Fruit fly (Drosophila melanogaster) whole organism, embryonic: Measurements from ENCODE around the gene CG4586.

Source experiments
- Ada2b ChIP-seq: fragments of 200-800 bp; sonication (Bioruptor generic); IDR thresholded peaks from 2 replicates; pipeline ENCODE4 v1.3.6; 2022; ENCODE audit warnings: missing biosample characterization, missing genetic modification characterization
- Asciz ChIP-seq: fragments of 200-800 bp; sonication (Bioruptor generic); optimal IDR thresholded peaks from 2 replicates; lab custom pipeline; 2017; ENCODE audit warnings: missing biosample characterization, mild to moderate bottlenecking, missing genetic modification characterization, missing genetic modification reagents
- B-H2 ChIP-seq: fragments of 200-800 bp; sonication (Bioruptor generic); optimal IDR thresholded peaks from 2 replicates; lab custom pipeline; 2018; ENCODE audit warnings: missing biosample characterization, mild to moderate bottlenecking, missing genetic modification characterization
- BEAF-32 ChIP-seq: fragments of 200-800 bp; sonication (Bioruptor generic); optimal IDR thresholded peaks from 3 replicates; lab custom pipeline; 2017; ENCODE audit warnings: missing biosample characterization, missing genetic modification characterization, mild to moderate bottlenecking, moderate library complexity, missing genetic modification reagents
- CG10366 ChIP-seq: fragments of 200-800 bp; sonication (Bioruptor generic); IDR thresholded peaks from 2 replicates; pipeline ENCODE4 v1.3.6; 2022; ENCODE audit warnings: missing biosample characterization, missing genetic modification characterization
- CG10654 ChIP-seq: fragments of 200-800 bp; sonication (Bioruptor generic); optimal IDR thresholded peaks from 2 replicates; lab custom pipeline; 2016; ENCODE audit warnings: missing biosample characterization, missing genetic modification characterization
- CG10979 ChIP-seq: fragments of 200-800 bp; sonication (Bioruptor generic); optimal IDR thresholded peaks from 2 replicates; lab custom pipeline; 2018; ENCODE audit warnings: missing biosample characterization, mild to moderate bottlenecking, missing genetic modification characterization, moderate library complexity
- CG13123 ChIP-seq: fragments of 200-800 bp; sonication (Bioruptor generic); optimal IDR thresholded peaks from 2 replicates; lab custom pipeline; 2016; ENCODE audit warnings: missing biosample characterization, missing genetic modification characterization
- CG15269 ChIP-seq: fragments of 200-800 bp; sonication (Bioruptor generic); optimal IDR thresholded peaks from 2 replicates; lab custom pipeline; 2018; ENCODE audit warnings: missing biosample characterization, mild to moderate bottlenecking, missing genetic modification characterization, moderate library complexity
- CG1529 ChIP-seq: fragments of 200-800 bp; sonication (Bioruptor generic); optimal IDR thresholded peaks from 3 replicates; lab custom pipeline; 2018; ENCODE audit warnings: missing biosample characterization, missing genetic modification characterization
- CG18619 ChIP-seq: fragments of 200-800 bp; sonication (Bioruptor generic); optimal IDR thresholded peaks from 3 replicates; lab custom pipeline; 2017; ENCODE audit warnings: missing biosample characterization, mild to moderate bottlenecking, missing genetic modification characterization
- CG31365 ChIP-seq: fragments of 200-800 bp; sonication (Bioruptor generic); optimal IDR thresholded peaks from 2 replicates; lab custom pipeline; 2018; ENCODE audit warnings: missing biosample characterization, mild to moderate bottlenecking, missing genetic modification characterization
- CG3407 ChIP-seq: fragments of 200-800 bp; sonication (Bioruptor generic); optimal IDR thresholded peaks from 2 replicates; lab custom pipeline; 2018; ENCODE audit warnings: missing biosample characterization, mild to moderate bottlenecking, missing genetic modification characterization
- CG3995 ChIP-seq: fragments of 200-800 bp; sonication (Bioruptor generic); optimal IDR thresholded peaks from 3 replicates; lab custom pipeline; 2016; ENCODE audit warnings: missing biosample characterization, missing genetic modification characterization
- CG5245 ChIP-seq: fragments of 200-800 bp; sonication (Bioruptor generic); optimal IDR thresholded peaks from 3 replicates; lab custom pipeline; 2016; ENCODE audit warnings: missing biosample characterization, missing genetic modification characterization
- CkIIα-i1 ChIP-seq: fragments of 200-800 bp; sonication (Bioruptor generic); IDR thresholded peaks from 2 replicates; pipeline ENCODE4 v1.3.6; 2022; ENCODE audit warnings: missing biosample characterization, missing genetic modification characterization
- CoRest ChIP-seq: fragments of 200-800 bp; sonication (Bioruptor generic); optimal IDR thresholded peaks from 3 replicates; lab custom pipeline; 2018; ENCODE audit warnings: missing biosample characterization, mild to moderate bottlenecking, missing genetic modification characterization, moderate library complexity
- CrebB ChIP-seq: fragments of 200-800 bp; sonication (Bioruptor generic); optimal IDR thresholded peaks from 3 replicates; lab custom pipeline; 2018; ENCODE audit warnings: missing biosample characterization, mild to moderate bottlenecking, missing genetic modification characterization
- Dek ChIP-seq: fragments of 200-800 bp; sonication (Bioruptor generic); optimal IDR thresholded peaks from 3 replicates; lab custom pipeline; 2019; ENCODE audit warnings: missing biosample characterization, mild to moderate bottlenecking, missing genetic modification characterization, moderate library complexity
- Dp ChIP-seq: fragments of 200-800 bp; sonication (Bioruptor generic); optimal IDR thresholded peaks from 2 replicates; lab custom pipeline; 2018; ENCODE audit warnings: missing biosample characterization, mild to moderate bottlenecking, missing genetic modification characterization, moderate library complexity
- E2f2 ChIP-seq: fragments of 200-800 bp; sonication (Bioruptor generic); IDR thresholded peaks from 2 replicates; pipeline ENCODE4 v1.3.6; 2022; ENCODE audit warnings: missing biosample characterization, missing genetic modification characterization
- HmgZ ChIP-seq: fragments of 200-800 bp; sonication (Bioruptor generic); optimal IDR thresholded peaks from 2 replicates; lab custom pipeline; 2018; ENCODE audit warnings: missing biosample characterization, mild to moderate bottlenecking, missing genetic modification characterization
- Hr39 ChIP-seq: fragments of >200 bp; optimal IDR thresholded peaks from 2 replicates; lab custom pipeline; 2017
- NFAT ChIP-seq: fragments of 200-800 bp; sonication (Bioruptor generic); IDR thresholded peaks from 2 replicates; pipeline ENCODE4 v1.3.6; 2022; ENCODE audit warnings: missing biosample characterization, missing genetic modification characterization
- Neu2 ChIP-seq: fragments of 200-800 bp; sonication (Bioruptor generic); optimal IDR thresholded peaks from 3 replicates; lab custom pipeline; 2016; ENCODE audit warnings: missing biosample characterization, missing genetic modification characterization, borderline replicate concordance
- Pdp1 ChIP-seq, 2 experiments: fragments of 200-800 bp; sonication (Bioruptor generic); optimal IDR thresholded peaks; 3 replicates each; lab custom pipeline; 2016; ENCODE audit warnings: missing biosample characterization in 2 of 2, missing genetic modification characterization in 2 of 2, mild to moderate bottlenecking in 1 of 2, moderate library complexity in 1 of 2
- Ptx1 ChIP-seq: fragments of 200-800 bp; sonication (Bioruptor generic); IDR thresholded peaks from 2 replicates; pipeline ENCODE4 v1.3.6; 2022; ENCODE audit warnings: missing biosample characterization, missing genetic modification characterization
- Sry-δ ChIP-seq: fragments of 200-800 bp; sonication (Bioruptor generic); optimal IDR thresholded peaks from 2 replicates; lab custom pipeline; 2016; ENCODE audit warnings: missing biosample characterization, missing genetic modification characterization
- Vsx1 ChIP-seq: fragments of 200-800 bp; sonication (Bioruptor generic); optimal IDR thresholded peaks from 2 replicates; lab custom pipeline; 2017; ENCODE audit warnings: missing biosample characterization, mild to moderate bottlenecking, missing genetic modification characterization, missing genetic modification reagents
- aop ChIP-seq: fragments of 200-800 bp; sonication (Bioruptor generic); IDR thresholded peaks from 2 replicates; pipeline ENCODE4 v1.3.6; 2022; ENCODE audit warnings: missing biosample characterization, missing genetic modification characterization
- az2 ChIP-seq: fragments of 200-800 bp; sonication (Bioruptor generic); optimal IDR thresholded peaks from 3 replicates; lab custom pipeline; 2016; ENCODE audit warnings: missing biosample characterization, missing genetic modification characterization
- cad ChIP-seq: fragments of >200 bp; optimal IDR thresholded peaks from 2 replicates; lab custom pipeline; 2017; ENCODE audit warnings: missing biosample characterization, missing genetic modification characterization
- cas ChIP-seq: fragments of 200-800 bp; sonication (Bioruptor generic); IDR thresholded peaks from 2 replicates; pipeline ENCODE4 v1.3.6; 2022; ENCODE audit warnings: missing biosample characterization, missing genetic modification characterization
- cato ChIP-seq: fragments of 200-800 bp; sonication (Bioruptor generic); optimal IDR thresholded peaks from 2 replicates; lab custom pipeline; 2016; ENCODE audit warnings: missing biosample characterization, missing genetic modification characterization, borderline replicate concordance
- chn ChIP-seq: fragments of 200-800 bp; sonication (Bioruptor generic); optimal IDR thresholded peaks from 2 replicates; lab custom pipeline; 2016; ENCODE audit warnings: missing biosample characterization, missing genetic modification characterization
- dimm ChIP-seq: fragments of 200-800 bp; sonication (Bioruptor generic); IDR thresholded peaks from 2 replicates; pipeline ENCODE4 v1.3.6; 2022; ENCODE audit warnings: missing biosample characterization, missing genetic modification characterization
- dpn ChIP-seq, 2 experiments: fragments of 200-800 bp; sonication (Bioruptor generic); optimal IDR thresholded peaks; 3 replicates each; lab custom pipeline; 2016; ENCODE audit warnings: missing biosample characterization in 2 of 2, missing genetic modification characterization in 2 of 2
- gro ChIP-seq: fragments of 200-800 bp; sonication (Bioruptor generic); optimal IDR thresholded peaks from 2 replicates; lab custom pipeline; 2016; ENCODE audit warnings: missing biosample characterization, missing genetic modification characterization
- gsb ChIP-seq: fragments of 200-800 bp; sonication (Bioruptor generic); IDR thresholded peaks from 2 replicates; pipeline ENCODE4 v1.3.6; 2022; ENCODE audit warnings: missing biosample characterization, missing genetic modification characterization
- klu ChIP-seq: fragments of 200-800 bp; sonication (Bioruptor generic); IDR thresholded peaks from 2 replicates; pipeline ENCODE4 v1.3.6; 2022; ENCODE audit warnings: missing biosample characterization, missing genetic modification characterization
- lola ChIP-seq, 3 experiments: fragments of >200 bp in 2 of 3; fragments of 200-800 bp in 1 of 3; sonication (Bioruptor generic) in 1 of 3; optimal IDR thresholded peaks; 2 replicates each; lab custom pipeline; 2017 to 2019; ENCODE audit warnings: missing biosample characterization in 3 of 3, missing genetic modification characterization in 3 of 3, mild to moderate bottlenecking in 1 of 3, moderate library complexity in 1 of 3
- nau ChIP-seq: fragments of 200-800 bp; sonication (Bioruptor generic); optimal IDR thresholded peaks from 3 replicates; lab custom pipeline; 2017; ENCODE audit warnings: missing biosample characterization, mild to moderate bottlenecking, missing genetic modification characterization, missing genetic modification reagents
- sim ChIP-seq: fragments of 200-800 bp; sonication (Bioruptor generic); IDR thresholded peaks from 2 replicates; pipeline ENCODE4 v1.3.6; 2022; ENCODE audit warnings: missing biosample characterization, missing genetic modification characterization
- sob ChIP-seq: fragments of 200-800 bp; sonication (Bioruptor generic); IDR thresholded peaks from 2 replicates; pipeline ENCODE4 v1.3.6; 2022; ENCODE audit warnings: missing biosample characterization, missing genetic modification characterization
- stc ChIP-seq: fragments of 200-800 bp; sonication (Bioruptor generic); IDR thresholded peaks from 2 replicates; pipeline ENCODE4 v1.3.6; 2022; ENCODE audit warnings: missing biosample characterization, missing genetic modification characterization
- tio ChIP-seq: fragments of 200-800 bp; sonication (Bioruptor generic); optimal IDR thresholded peaks from 2 replicates; lab custom pipeline; 2017; ENCODE audit warnings: missing biosample characterization, missing genetic modification characterization, inconsistent platforms
- twi ChIP-seq: fragments of 200-800 bp; optimal IDR thresholded peaks from 2 replicates; lab custom pipeline; 2019; ENCODE audit warnings: missing biosample characterization, mild to moderate bottlenecking, missing genetic modification characterization, moderate library complexity
- tx ChIP-seq: fragments of 200-800 bp; sonication (Bioruptor generic); optimal IDR thresholded peaks from 2 replicates; lab custom pipeline; 2016; ENCODE audit warnings: missing biosample characterization, missing genetic modification characterization
- vfl ChIP-seq: fragments of 200-800 bp; sonication (Bioruptor generic); optimal IDR thresholded peaks from 2 replicates; lab custom pipeline; 2016; ENCODE audit warnings: missing biosample characterization, missing genetic modification characterization
- wek ChIP-seq: fragments of 200-800 bp; sonication (Bioruptor generic); optimal IDR thresholded peaks from 3 replicates; lab custom pipeline; 2018; ENCODE audit warnings: missing biosample characterization, mild to moderate bottlenecking, missing genetic modification characterization, moderate library complexity
- zfh2 ChIP-seq: fragments of 200-800 bp; sonication (Bioruptor generic); optimal IDR thresholded peaks from 2 replicates; lab custom pipeline; 2016; ENCODE audit warnings: missing biosample characterization, missing genetic modification characterization

The CG4586 gene

DNA sequence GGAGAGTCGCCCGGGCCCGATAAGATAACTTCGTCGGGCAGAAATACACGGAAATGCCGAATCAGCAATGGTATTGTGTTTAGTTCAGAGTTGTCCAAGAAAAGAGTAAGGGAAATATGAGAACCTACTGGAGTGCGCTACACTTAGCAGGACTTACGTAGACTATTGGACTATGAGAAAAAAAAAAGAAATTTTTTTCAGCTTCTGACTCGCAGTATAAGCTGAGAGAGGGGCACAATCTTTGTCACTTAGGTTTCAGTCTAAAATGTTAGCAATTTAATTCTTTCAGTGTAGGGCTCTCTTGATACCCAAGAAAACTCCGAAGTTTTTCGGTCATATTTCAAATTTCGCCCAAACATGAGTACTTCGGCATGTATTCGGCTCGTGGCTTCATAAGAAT is 24.0 kb downstream of the CG4586 start (continued):
- TF ChIP-seq lola (GFP tag; optimal IDR thresholded peaks at IDR 0.05; lab: Kevin White, UChicago) (peak in 1 of 3 experiments; percentile 20), Ada2b (GFP tag; lab: Robert Waterston, UW) (peak; percentile 67), aop (no peak), CG1529 (GFP tag; lab: Kevin White, UChicago) (peak; percentile 44), dimm (no peak), CrebB (tag; lab: Kevin White, UChicago) (peak; percentile 49), Dp (GFP tag; lab: Kevin White, UChicago) (no peak), CG3407 (GFP tag; lab: Kevin White, UChicago) (peak; percentile 52), chn (GFP tag; lab: Kevin White, UChicago) (peak; percentile 40), B-H2 (no peak), HmgZ (tag; lab: Kevin White, UChicago) (peak; percentile 56), gsb (GFP tag; lab: Robert Waterston, UW) (peak; percentile 67), NFAT (peak; percentile 71), CG31365 (tag; lab: Kevin White, UChicago) (peak; percentile 21), wek (GFP tag; lab: Kevin White, UChicago) (no peak), cas (GFP tag; lab: Robert Waterston, UW) (peak; percentile 67), vfl (peak; percentile 16), Ptx1 (GFP tag; lab: Robert Waterston, UW) (peak; percentile 87), cato (peak; percentile 34), CG13123 (no peak), Hr39 (lab: Kevin White, UChicago) (no peak), CG10979 (tag; lab: Kevin White, UChicago) (peak; percentile 64), dpn (GFP tag; optimal IDR thresholded peaks at IDR 0.05; lab: Kevin White, UChicago) (peak; percentile 70 to 73), Asciz (GFP tag; lab: Kevin White, UChicago) (peak; percentile 27), az2 (GFP tag; lab: Kevin White, UChicago) (peak; percentile 62), gro (GFP tag; lab: Kevin White, UChicago) (peak; percentile 74), cad (GFP tag; lab: Kevin White, UChicago) (no peak), zfh2 (peak; percentile 66), Dek (peak; percentile 62), CG18619 (GFP tag; lab: Kevin White, UChicago) (peak; percentile 73), tx (GFP tag; lab: Kevin White, UChicago) (peak; percentile 58), sim (GFP tag; lab: Robert Waterston, UW) (peak; percentile 11; the same call in 1 of the 2 replicates), nau (GFP tag; lab: Kevin White, UChicago) (no peak), Sry-δ (GFP tag; lab: Kevin White, UChicago) (peak; percentile 34), CkIIα-i1 (GFP tag; lab: Robert Waterston, UW) (no peak), E2f2 (GFP tag; lab: Robert Waterston, UW) (peak; percentile 59; the same call in 1 of the 2 replicates), CG10654 (GFP tag; lab: Kevin White, UChicago) (peak; percentile 52), stc (GFP tag; lab: Robert Waterston, UW) (peak; percentile 79), klu (peak; percentile 34; the same call in 1 of the 2 replicates), CoRest (tag; lab: Kevin White, UChicago) (peak; percentile 73), sob (GFP tag; lab: Robert Waterston, UW) (peak; percentile 80), BEAF-32 (GFP tag; lab: Kevin White, UChicago) (no peak), Vsx1 (no peak), tio (GFP tag; lab: Kevin White, UChicago) (peak; percentile 60), twi (tag; lab: Kevin White, UChicago) (no peak), Pdp1 (GFP tag; optimal IDR thresholded peaks at IDR 0.05; lab: Kevin White, UChicago) (peak; percentile 10 to 64), CG5245 (peak; percentile 29), CG3995 (GFP tag; lab: Kevin White, UChicago) (peak; percentile 34), CG15269 (tag; lab: Kevin White, UChicago) (peak; percentile 73), CG10366 (GFP tag; lab: Robert Waterston, UW) (peak; percentile 80), Neu2 (GFP tag; lab: Kevin White, UChicago) (no peak)
